Worm (Caenorhabditis elegans) whole organism, L4 larva: ENCODE data around the gene alg-4.

Experiments used
- T26A8.4 ChIP-seq: fragments of 200-800 bp; sonication (Bioruptor generic); IDR thresholded peaks from 2 replicates; pipeline ENCODE4 v1.3.6; 2022; ENCODE audit warnings: missing genetic modification characterization, missing compliant biosample characterization
- ZK337.2 ChIP-seq: fragments of 200-800 bp; sonication (Bioruptor generic); IDR thresholded peaks from 2 replicates; pipeline ENCODE4 v1.3.6; 2022; ENCODE audit warnings: missing genetic modification reagents, missing genetic modification characterization, missing compliant biosample characterization
- ama-1 ChIP-seq: fragments of 150-350 bp; optimal IDR thresholded peaks from 2 replicates; lab custom pipeline; 2014; ENCODE audit warnings: inconsistent platforms, mixed read lengths
- duxl-1 ChIP-seq: sonication (generic microtip); optimal IDR thresholded peaks from 2 replicates; lab custom pipeline; 2016; ENCODE audit warnings: mild to moderate bottlenecking, missing genetic modification characterization, moderate library complexity, missing compliant biosample characterization; ENCODE audit not compliant: poor library complexity
- lin-39 ChIP-seq: fragments of 150-350 bp; optimal IDR thresholded peaks from 2 replicates; lab custom pipeline; 2014; ENCODE audit warnings: missing biosample characterization, missing genetic modification reagents, missing genetic modification characterization
- mep-1 ChIP-seq: fragments of 150-350 bp; sonication (generic microtip); optimal IDR thresholded peaks from 3 replicates; lab custom pipeline; 2014; ENCODE audit warnings: missing biosample characterization, missing genetic modification characterization
- nhr-41 ChIP-seq: fragments of 200-800 bp; sonication (Bioruptor generic); IDR thresholded peaks from 2 replicates; pipeline ENCODE4 v1.3.6; 2022; ENCODE audit warnings: missing genetic modification reagents, missing genetic modification characterization, missing compliant biosample characterization
- pqm-1 ChIP-seq: sonication (generic microtip); optimal IDR thresholded peaks from 2 replicates; lab custom pipeline; 2017; ENCODE audit warnings: missing biosample characterization, missing genetic modification characterization
- snpc-1.2 ChIP-seq: fragments of 200-800 bp; sonication (Bioruptor generic); IDR thresholded peaks from 2 replicates; pipeline ENCODE4 v1.3.6; 2022; ENCODE audit warnings: missing genetic modification reagents, missing genetic modification characterization, missing compliant biosample characterization
- unc-62 ChIP-seq, 3 experiments: fragments of 150-350 bp in 1 of 3; sonication (generic microtip); optimal IDR thresholded peaks in 2 of 3; peaks in 1 of 3; 1 replicate in 1 of 3; 2 replicates in 2 of 3; lab custom pipeline; 2014 to 2017; ENCODE audit warnings: missing biosample characterization in 3 of 3, missing genetic modification characterization in 3 of 3, missing genetic modification reagents in 3 of 3, missing genotype in 1 of 3
- zfp-3 ChIP-seq: fragments of 200-800 bp; sonication (Bioruptor generic); conservative IDR thresholded peaks from 2 replicates; pipeline ENCODE4 v1.3.6; 2022; ENCODE audit warnings: missing genetic modification reagents, missing genetic modification characterization, missing compliant biosample characterization

ce11 chrIII:9843715-9844114 lies 47.5 kb downstream of the alg-4 start, which contains the start of gene K11H3.5:
- TF ChIP-seq pqm-1 = no peak
- TF ChIP-seq T26A8.4 (GFP tag; lab: Robert Waterston, UW) = no peak
- no peak for TF ChIP-seq lin-39 (tag; lab: Kevin White, UChicago)
- TF ChIP-seq snpc-1.2 (GFP tag; lab: Robert Waterston, UW) = no peak
- no peak for TF ChIP-seq unc-62 (GFP tag; optimal IDR thresholded peaks at IDR 0.05 in 1 of 2; lab: Kevin White, UChicago)
- TF ChIP-seq unc-62 (tag; optimal IDR thresholded peaks at IDR 0.05; lab: Kevin White, UChicago) = no peak
- no peak for TF ChIP-seq nhr-41 (GFP tag; lab: Robert Waterston, UW)
- no peak for TF ChIP-seq ZK337.2 (GFP tag; lab: Robert Waterston, UW)
- no peak for TF ChIP-seq zfp-3 (GFP tag; lab: Robert Waterston, UW)
- no peak for TF ChIP-seq ama-1
- no peak for TF ChIP-seq duxl-1 (tag; lab: Kevin White, UChicago)
- no peak for TF ChIP-seq mep-1 (tag; lab: Kevin White, UChicago)
